Worm (Caenorhabditis elegans) whole organism, L4 larva: Measurements from ENCODE around the gene T23E7.2.

Experiments used
- D1046.2 ChIP-seq: fragments of 200-800 bp; sonication (Bioruptor generic); IDR thresholded peaks from 2 replicates; pipeline ENCODE4 v1.3.6; 2022; ENCODE audit warnings: missing genetic modification characterization, missing compliant biosample characterization
- Y105C5A.15 ChIP-seq: fragments of 200-800 bp; sonication (Bioruptor generic); IDR thresholded peaks from 2 replicates; pipeline ENCODE4 v1.3.6; 2022; ENCODE audit warnings: missing genetic modification characterization, missing compliant biosample characterization
- aha-1 ChIP-seq: fragments of 150-350 bp; peaks from one replicate; lab custom pipeline; 2014; ENCODE audit warnings: missing biosample characterization, missing genetic modification characterization
- attf-4 ChIP-seq: sonication (generic microtip); optimal IDR thresholded peaks from 3 replicates; lab custom pipeline; 2017; ENCODE audit warnings: missing biosample characterization, missing genetic modification characterization
- ceh-32 ChIP-seq: sonication (generic microtip); optimal IDR thresholded peaks from 2 replicates; lab custom pipeline; 2016; ENCODE audit warnings: mild to moderate bottlenecking, missing genetic modification characterization, missing compliant biosample characterization; ENCODE audit not compliant: poor library complexity
- ceh-44 ChIP-seq: fragments of 200-800 bp; sonication (Bioruptor generic); IDR thresholded peaks from 2 replicates; pipeline ENCODE4 v1.3.6; 2022; ENCODE audit warnings: missing genetic modification reagents, missing genetic modification characterization, missing compliant biosample characterization
- ceh-62 ChIP-seq: sonication (generic microtip); optimal IDR thresholded peaks from 2 replicates; lab custom pipeline; 2017; ENCODE audit warnings: missing biosample characterization, missing genetic modification characterization
- daf-16 ChIP-seq, 3 experiments: sonication (generic microtip); optimal IDR thresholded peaks; 2 replicates each; lab custom pipeline; 2016 to 2017; ENCODE audit warnings: missing genetic modification characterization in 3 of 3, missing genetic modification reagents in 3 of 3, mild to moderate bottlenecking in 2 of 3, missing compliant biosample characterization in 2 of 3, missing biosample characterization in 1 of 3, moderate library complexity in 1 of 3
- daf-8 ChIP-seq: fragments of 200-800 bp; sonication (Bioruptor generic); IDR thresholded peaks from 2 replicates; pipeline ENCODE4 v1.3.6; 2022; ENCODE audit warnings: missing genetic modification characterization, missing compliant biosample characterization
- dmd-6 ChIP-seq: fragments of 200-800 bp; sonication (Bioruptor generic); IDR thresholded peaks from 2 replicates; pipeline ENCODE4 v1.3.6; 2022; ENCODE audit warnings: missing genetic modification reagents, missing genetic modification characterization, missing compliant biosample characterization
- dve-1 ChIP-seq: sonication (generic microtip); optimal IDR thresholded peaks from 2 replicates; lab custom pipeline; 2017; ENCODE audit warnings: antibody characterized with exemption, mild to moderate bottlenecking, missing genetic modification characterization, missing compliant biosample characterization; ENCODE audit not compliant: insufficient read depth
- egl-27 ChIP-seq: sonication (generic microtip); optimal IDR thresholded peaks from 3 replicates; lab custom pipeline; 2017; ENCODE audit warnings: missing biosample characterization, missing genetic modification reagents, missing genetic modification characterization
- fkh-10 ChIP-seq: fragments of 150-350 bp; optimal IDR thresholded peaks from 2 replicates; lab custom pipeline; 2014; ENCODE audit warnings: missing biosample characterization, missing genetic modification reagents, missing genetic modification characterization
- gei-8 ChIP-seq: fragments of 200-800 bp; sonication (Bioruptor generic); optimal IDR thresholded peaks from 2 replicates; lab custom pipeline; 2018; ENCODE audit warnings: mild to moderate bottlenecking, missing genetic modification characterization, missing compliant biosample characterization
- hif-1 ChIP-seq, 2 experiments: sonication (generic microtip); optimal IDR thresholded peaks; 2 replicates each; lab custom pipeline; 2016 to 2017; ENCODE audit warnings: missing compliant biosample characterization in 2 of 2, missing genetic modification characterization in 2 of 2, missing genetic modification reagents in 2 of 2, missing genotype in 2 of 2, mild to moderate bottlenecking in 1 of 2
- hlh-11 ChIP-seq: fragments of 200-800 bp; sonication (Bioruptor generic); optimal IDR thresholded peaks from 2 replicates; lab custom pipeline; 2018; ENCODE audit warnings: mild to moderate bottlenecking, missing genetic modification characterization, missing compliant biosample characterization
- hlh-30 ChIP-seq: sonication (generic microtip); optimal IDR thresholded peaks from 2 replicates; lab custom pipeline; 2017; ENCODE audit warnings: antibody characterized with exemption, mild to moderate bottlenecking, missing genetic modification characterization, missing compliant biosample characterization; ENCODE audit not compliant: insufficient read depth
- hmg-1.1 ChIP-seq: fragments of 200-800 bp; sonication (Bioruptor generic); IDR thresholded peaks from 2 replicates; pipeline ENCODE4 v1.3.6; 2022; ENCODE audit warnings: missing genetic modification reagents, missing genetic modification characterization, missing compliant biosample characterization
- jun-1 ChIP-seq: fragments of 150-350 bp; optimal IDR thresholded peaks from 2 replicates; lab custom pipeline; 2014; ENCODE audit warnings: missing biosample characterization, missing genetic modification reagents, missing genetic modification characterization
- lin-13 ChIP-seq: fragments of 150-350 bp; optimal IDR thresholded peaks from 2 replicates; lab custom pipeline; 2014; ENCODE audit warnings: missing biosample characterization, missing genetic modification reagents, missing genetic modification characterization
- lin-15B ChIP-seq: fragments of 150-350 bp; sonication (generic microtip); optimal IDR thresholded peaks from 3 replicates; lab custom pipeline; 2014; ENCODE audit warnings: missing biosample characterization, missing genetic modification characterization
- lin-29 ChIP-seq: fragments of 200-800 bp; sonication (Bioruptor generic); IDR thresholded peaks from 2 replicates; pipeline ENCODE4 v1.3.6; 2022; ENCODE audit warnings: missing genetic modification reagents, missing genetic modification characterization, missing compliant biosample characterization
- mdl-1 ChIP-seq, 2 experiments: fragments of 150-350 bp in 1 of 2; sonication (generic microtip) in 1 of 2; optimal IDR thresholded peaks; 2 replicates each; lab custom pipeline; 2014 to 2017; ENCODE audit warnings: missing biosample characterization in 2 of 2, missing genetic modification characterization in 2 of 2
- mep-1 ChIP-seq: fragments of 150-350 bp; sonication (generic microtip); optimal IDR thresholded peaks from 3 replicates; lab custom pipeline; 2014; ENCODE audit warnings: missing biosample characterization, missing genetic modification characterization
- mxl-2 ChIP-seq: fragments of 200-800 bp; sonication (Bioruptor generic); conservative IDR thresholded peaks from 2 replicates; pipeline ENCODE4 v1.3.6; 2022; ENCODE audit warnings: missing genetic modification reagents, missing genetic modification characterization, missing compliant biosample characterization
- mxl-3 ChIP-seq: fragments of 200-800 bp; sonication (Bioruptor generic); optimal IDR thresholded peaks from 2 replicates; lab custom pipeline; 2018; ENCODE audit warnings: mild to moderate bottlenecking, missing genetic modification characterization, missing compliant biosample characterization
- nhr-102 ChIP-seq: sonication (generic microtip); optimal IDR thresholded peaks from 2 replicates; lab custom pipeline; 2016; ENCODE audit warnings: mild to moderate bottlenecking, missing genetic modification characterization, moderate library complexity, missing compliant biosample characterization
- nhr-11 ChIP-seq: fragments of 150-350 bp; optimal IDR thresholded peaks from 2 replicates; lab custom pipeline; 2014; ENCODE audit warnings: missing biosample characterization, missing genetic modification characterization
- nhr-237 ChIP-seq: sonication (generic microtip); optimal IDR thresholded peaks from 2 replicates; lab custom pipeline; 2017; ENCODE audit warnings: missing biosample characterization, missing genetic modification characterization
- nhr-28 ChIP-seq: fragments of 150-350 bp; optimal IDR thresholded peaks from 2 replicates; lab custom pipeline; 2014; ENCODE audit warnings: missing biosample characterization, missing genetic modification characterization
- nhr-42 ChIP-seq: fragments of 200-800 bp; sonication (Bioruptor generic); IDR thresholded peaks from 2 replicates; pipeline ENCODE4 v1.3.6; 2022; ENCODE audit warnings: missing genetic modification characterization, missing compliant biosample characterization
- nhr-48 ChIP-seq: sonication (generic microtip); optimal IDR thresholded peaks from 2 replicates; lab custom pipeline; 2016; ENCODE audit warnings: mild to moderate bottlenecking, missing genetic modification characterization, missing compliant biosample characterization
- nhr-77 ChIP-seq: fragments of 150-350 bp; optimal IDR thresholded peaks from 2 replicates; lab custom pipeline; 2014; ENCODE audit warnings: missing biosample characterization, missing genetic modification characterization
- pha-4 ChIP-seq, 2 experiments: fragments of 150-350 bp in 1 of 2; fragments of 200-800 bp in 1 of 2; sonication (Bioruptor generic) in 1 of 2; IDR thresholded peaks in 1 of 2; optimal IDR thresholded peaks in 1 of 2; 2 replicates each; pipeline versions ENCODE4 v1.3.6 to Lab custom; 2014 to 2022; ENCODE audit warnings: missing genetic modification characterization in 2 of 2, missing genetic modification reagents in 2 of 2, missing biosample characterization in 1 of 2, missing compliant biosample characterization in 1 of 2
- php-3 ChIP-seq: fragments of 200-800 bp; sonication (Bioruptor generic); IDR thresholded peaks from 2 replicates; pipeline ENCODE4 v1.3.6; 2022; ENCODE audit warnings: missing genetic modification reagents, missing genetic modification characterization, missing compliant biosample characterization
- rbr-2 ChIP-seq: sonication (generic microtip); optimal IDR thresholded peaks from 2 replicates; lab custom pipeline; 2016; ENCODE audit warnings: missing genotype, missing genetic modification characterization, missing compliant biosample characterization
- tra-1 ChIP-seq: fragments of 200-800 bp; sonication (Bioruptor generic); IDR thresholded peaks from 2 replicates; pipeline ENCODE4 v1.3.6; 2022; ENCODE audit warnings: missing genetic modification reagents, missing genetic modification characterization, missing compliant biosample characterization
- unc-130 ChIP-seq: sonication (generic microtip); optimal IDR thresholded peaks from 2 replicates; lab custom pipeline; 2016; ENCODE audit warnings: missing genetic modification reagents, missing genetic modification characterization, missing compliant biosample characterization
- unc-39 ChIP-seq: sonication (generic microtip); optimal IDR thresholded peaks from 2 replicates; lab custom pipeline; 2017; ENCODE audit warnings: missing biosample characterization, missing genetic modification characterization
- unc-62 ChIP-seq, 3 experiments: fragments of 150-350 bp in 1 of 3; sonication (generic microtip); optimal IDR thresholded peaks in 2 of 3; peaks in 1 of 3; 1 replicate in 1 of 3; 2 replicates in 2 of 3; lab custom pipeline; 2014 to 2017; ENCODE audit warnings: missing biosample characterization in 3 of 3, missing genetic modification characterization in 3 of 3, missing genetic modification reagents in 3 of 3, missing genotype in 1 of 3
- zag-1 ChIP-seq: fragments of 150-350 bp; optimal IDR thresholded peaks from 2 replicates; lab custom pipeline; 2014; ENCODE audit warnings: missing biosample characterization, missing genetic modification characterization
- zfp-2 ChIP-seq: sonication (generic microtip); optimal IDR thresholded peaks from 2 replicates; lab custom pipeline; 2016; ENCODE audit warnings: mild to moderate bottlenecking, missing genetic modification characterization, missing compliant biosample characterization
- ztf-11 ChIP-seq: fragments of 150-350 bp; optimal IDR thresholded peaks from 2 replicates; lab custom pipeline; 2014; ENCODE audit warnings: missing biosample characterization, missing genetic modification characterization
- ztf-7 ChIP-seq: fragments of 150-350 bp; optimal IDR thresholded peaks from 2 replicates; lab custom pipeline; 2014; ENCODE audit warnings: missing biosample characterization, missing genetic modification characterization

T23E7.2 gene

DNA sequence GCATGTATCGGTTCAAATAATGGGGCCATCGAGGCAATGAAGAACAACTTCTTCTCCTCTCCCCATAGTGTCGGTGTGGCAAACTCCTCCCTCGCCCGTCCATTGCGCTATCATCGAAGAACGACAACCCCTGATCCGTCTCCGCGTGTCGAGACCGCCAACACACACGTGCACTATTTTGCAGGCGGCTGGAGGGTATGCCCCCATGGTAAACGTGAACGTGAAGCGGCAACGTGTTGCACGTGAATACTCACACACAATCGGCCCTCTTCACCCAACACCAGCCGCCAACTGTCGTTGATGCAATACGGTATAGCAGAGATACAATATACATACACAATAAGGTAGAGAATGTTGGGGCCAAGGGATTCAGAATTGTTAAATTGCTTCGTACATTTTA is 37.7 kb upstream of the T23E7.2 start (continued):
- no peak for TF ChIP-seq lin-15B
- peak; percentile 89 for TF ChIP-seq dmd-6 (GFP tag; lab: Robert Waterston, UW)
- peak in 1 of 2 experiments; percentile 95 for TF ChIP-seq unc-62 (GFP tag; optimal IDR thresholded peaks at IDR 0.05 in 1 of 2; lab: Kevin White, UChicago)
- TF ChIP-seq unc-62 (tag; optimal IDR thresholded peaks at IDR 0.05; lab: Kevin White, UChicago): no peak
- no peak for TF ChIP-seq zfp-2 (tag; lab: Kevin White, UChicago)
- no peak for TF ChIP-seq unc-39 (tag; lab: Kevin White, UChicago)
- no peak for TF ChIP-seq fkh-10 (GFP tag; lab: Kevin White, UChicago)
- TF ChIP-seq ceh-62 (tag; lab: Kevin White, UChicago): no peak
- no peak for TF ChIP-seq nhr-237
- TF ChIP-seq unc-130 (GFP tag; lab: Kevin White, UChicago): no peak

DNA sequence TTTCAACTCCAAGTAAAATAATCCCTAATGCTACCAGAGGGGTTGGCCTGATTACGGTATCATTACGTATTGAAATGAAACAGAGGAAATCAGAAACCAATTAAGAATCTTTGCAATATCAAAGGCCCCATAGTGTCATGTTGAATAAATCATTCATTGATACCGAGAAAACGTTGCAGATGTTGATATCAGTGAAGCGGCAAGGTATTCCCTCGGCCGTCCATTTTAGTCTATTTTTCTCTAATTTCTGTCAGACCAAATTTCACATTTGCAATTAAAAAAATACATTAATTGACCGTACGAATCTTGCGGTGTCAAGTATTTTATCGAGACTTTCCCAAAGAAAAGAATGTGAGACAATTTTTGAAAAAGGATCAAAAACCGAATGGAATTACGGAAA is 36.6 kb upstream of the T23E7.2 start:
- TF ChIP-seq unc-62 (GFP tag; optimal IDR thresholded peaks at IDR 0.05 in 1 of 2; lab: Kevin White, UChicago) (peak in 1 of 2 experiments; percentile 79), unc-62 (tag; optimal IDR thresholded peaks at IDR 0.05; lab: Kevin White, UChicago) (no peak), nhr-28 (peak; percentile 23), aha-1 (tag; lab: Kevin White, UChicago) (no peak), daf-16 (GFP tag; optimal IDR thresholded peaks at IDR 0.05; lab: Kevin White, UChicago) (no peak), daf-16 (tag; optimal IDR thresholded peaks at IDR 0.05; lab: Kevin White, UChicago) (peak; percentile 2), dmd-6 (GFP tag; lab: Robert Waterston, UW) (peak; percentile 32; the same call in 1 of the 2 replicates)

DNA sequence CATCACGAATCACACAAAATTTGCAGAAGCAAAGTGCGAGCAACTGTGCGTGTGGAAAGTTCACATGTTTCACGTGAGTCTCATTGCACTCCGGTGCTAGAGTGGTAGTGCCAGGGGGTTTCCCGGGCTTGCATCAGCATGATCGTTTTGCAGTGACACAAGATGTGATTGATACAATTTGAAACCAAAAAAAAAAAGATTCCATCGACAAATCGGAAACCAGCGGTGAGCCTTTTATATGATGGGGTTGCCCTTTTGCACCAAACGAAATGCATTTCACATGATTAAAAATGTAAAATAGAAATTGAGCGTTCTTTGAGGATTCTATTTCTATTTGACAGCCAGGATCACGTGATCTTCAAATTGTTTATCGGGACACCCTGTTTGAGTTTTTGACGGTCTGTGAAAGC is 34.5 kb upstream of the T23E7.2 start:
- TF ChIP-seq nhr-102 (no peak), dve-1 (tag; lab: Kevin White, UChicago) (peak; percentile 73), daf-16 (GFP tag; optimal IDR thresholded peaks at IDR 0.05; lab: Kevin White, UChicago) (peak in 1 of 2 experiments; percentile 60), daf-16 (tag; optimal IDR thresholded peaks at IDR 0.05; lab: Kevin White, UChicago) (peak; percentile 79), ztf-11 (no peak), mxl-2 (peak; percentile 88), nhr-28 (peak; percentile 78), mxl-3 (GFP tag; lab: Kevin White, UChicago) (peak; percentile 1), nhr-11 (peak; percentile 35), nhr-42 (GFP tag; lab: Robert Waterston, UW) (no peak), nhr-237 (no peak), ceh-32 (tag; lab: Kevin White, UChicago) (no peak), Y105C5A.15 (no peak), tra-1 (0 out of 2 replicates have a peak, but pooled peaks have one; percentile 64), egl-27 (tag; lab: Kevin White, UChicago) (no peak), ceh-44 (GFP tag; lab: Robert Waterston, UW) (no peak), pha-4 (GFP tag; IDR thresholded peaks at IDR 0.05; lab: Robert Waterston, UW) (0 out of 2 replicates have a peak, but pooled peaks have one; percentile 31), pha-4 (tag; optimal IDR thresholded peaks at IDR 0.05; lab: Kevin White, UChicago) (no peak), mdl-1 (tag; optimal IDR thresholded peaks at IDR 0.05; lab: Kevin White, UChicago) (peak; percentile 16 to 75), zag-1 (no peak), aha-1 (tag; lab: Kevin White, UChicago) (peak; percentile 95), lin-13 (no peak), nhr-48 (peak; percentile 93), ztf-7 (tag; lab: Kevin White, UChicago) (peak; percentile 15), hlh-30 (tag; lab: Kevin White, UChicago) (peak; percentile 81), hmg-1.1 (no peak), dmd-6 (GFP tag; lab: Robert Waterston, UW) (peak; percentile 96), gei-8 (GFP tag; lab: Kevin White, UChicago) (peak; percentile 68), jun-1 (tag; lab: Kevin White, UChicago) (no peak), hif-1 (tag; optimal IDR thresholded peaks at IDR 0.05; lab: Kevin White, UChicago) (peak in 1 of 2 experiments; percentile 69), rbr-2 (tag; lab: Kevin White, UChicago) (no peak), attf-4 (no peak), daf-8 (GFP tag; lab: Robert Waterston, UW) (no peak), php-3 (GFP tag; lab: Robert Waterston, UW) (0 out of 2 replicates have a peak, but pooled peaks have one; percentile 15), lin-29 (GFP tag; lab: Robert Waterston, UW) (no peak), nhr-77 (no peak), hlh-11 (tag; lab: Kevin White, UChicago) (peak; percentile 91), D1046.2 (GFP tag; lab: Robert Waterston, UW) (no peak), mep-1 (peak; percentile 17)
